Fruit fly (Drosophila melanogaster) whole organism, embryonic: ENCODE results near the gene CG9775.

Experiments used
- Atf6 ChIP-seq: fragments of 200-800 bp; sonication (Bioruptor generic); IDR thresholded peaks from 2 replicates; pipeline ENCODE4 v1.3.6; 2022; ENCODE audit warnings: missing biosample characterization, missing genetic modification characterization
- Awh ChIP-seq: fragments of 200-800 bp; sonication (Bioruptor generic); IDR thresholded peaks from 2 replicates; pipeline ENCODE4, ENCODE4 v1.3.6; 2022; ENCODE audit warnings: missing biosample characterization, missing genetic modification characterization
- CG12391 ChIP-seq: fragments of 200-800 bp; sonication (Bioruptor generic); optimal IDR thresholded peaks from 3 replicates; lab custom pipeline; 2018; ENCODE audit warnings: missing biosample characterization, mild to moderate bottlenecking, missing genetic modification characterization, moderate library complexity
- CG13424 ChIP-seq: fragments of 200-800 bp; sonication (Bioruptor generic); optimal IDR thresholded peaks from 2 replicates; lab custom pipeline; 2019; ENCODE audit warnings: missing biosample characterization, mild to moderate bottlenecking, missing genetic modification characterization, moderate library complexity
- CG14860 ChIP-seq: fragments of 200-800 bp; sonication (Bioruptor generic); IDR thresholded peaks from 3 replicates; pipeline ENCODE4 v1.3.6; 2022; ENCODE audit warnings: missing biosample characterization, missing genetic modification characterization; ENCODE audit not compliant: partially characterized antibody
- CG16815 ChIP-seq: fragments of 200-800 bp; sonication (Bioruptor generic); optimal IDR thresholded peaks from 3 replicates; lab custom pipeline; 2017; ENCODE audit warnings: missing biosample characterization, mild to moderate bottlenecking, missing genetic modification characterization
- CG17359 ChIP-seq: fragments of 200-800 bp; sonication (Bioruptor generic); optimal IDR thresholded peaks from 3 replicates; lab custom pipeline; 2018; ENCODE audit warnings: missing biosample characterization, mild to moderate bottlenecking, missing genetic modification characterization, moderate library complexity
- CG2199 ChIP-seq: fragments of 200-800 bp; sonication (Bioruptor generic); IDR thresholded peaks from 3 replicates; pipeline ENCODE4 v1.3.6; 2022; ENCODE audit warnings: missing biosample characterization, missing genetic modification characterization
- CG30020 ChIP-seq: fragments of 200-800 bp; optimal IDR thresholded peaks from 2 replicates; lab custom pipeline; 2019; ENCODE audit warnings: missing biosample characterization, mild to moderate bottlenecking, missing genetic modification characterization, moderate library complexity
- CG31388 ChIP-seq: fragments of 200-800 bp; sonication (Bioruptor generic); optimal IDR thresholded peaks from 2 replicates; lab custom pipeline; 2016; ENCODE audit warnings: missing biosample characterization, missing genetic modification characterization
- CG33213 ChIP-seq: fragments of 200-800 bp; sonication (Bioruptor generic); optimal IDR thresholded peaks from 3 replicates; lab custom pipeline; 2016; ENCODE audit warnings: missing biosample characterization, missing genetic modification characterization
- CG4282 ChIP-seq: fragments of 200-800 bp; sonication (Bioruptor generic); optimal IDR thresholded peaks from 2 replicates; lab custom pipeline; 2016; ENCODE audit warnings: missing biosample characterization, missing genetic modification characterization
- CG43689 ChIP-seq: fragments of 200-800 bp; sonication (Bioruptor generic); IDR thresholded peaks from 2 replicates; pipeline ENCODE4 v1.3.6; 2022; ENCODE audit warnings: missing biosample characterization, missing genetic modification characterization
- CG4854 ChIP-seq: fragments of 200-800 bp; sonication (Bioruptor generic); optimal IDR thresholded peaks from 2 replicates; lab custom pipeline; 2016; ENCODE audit warnings: missing biosample characterization, missing genetic modification characterization, inconsistent platforms
- CG6683 ChIP-seq: fragments of 200-800 bp; sonication (Bioruptor generic); optimal IDR thresholded peaks from 2 replicates; lab custom pipeline; 2017; ENCODE audit warnings: missing biosample characterization, mild to moderate bottlenecking, missing genetic modification characterization, missing genetic modification reagents
- CG6689 ChIP-seq: fragments of 200-800 bp; sonication (Bioruptor generic); IDR thresholded peaks from 2 replicates; pipeline ENCODE4 v1.3.6; 2022; ENCODE audit warnings: missing biosample characterization, missing genetic modification characterization
- CG6813 ChIP-seq: fragments of 200-800 bp; sonication (Bioruptor generic); optimal IDR thresholded peaks from 2 replicates; lab custom pipeline; 2017; ENCODE audit warnings: missing biosample characterization, missing genetic modification characterization, mild to moderate bottlenecking, moderate library complexity, missing genetic modification reagents
- CG9876 ChIP-seq: fragments of 200-800 bp; sonication (Bioruptor generic); optimal IDR thresholded peaks from 2 replicates; lab custom pipeline; 2016; ENCODE audit warnings: missing biosample characterization, missing genetic modification characterization
- Dip3 ChIP-seq: fragments of 200-800 bp; sonication (Bioruptor generic); optimal IDR thresholded peaks from 3 replicates; lab custom pipeline; 2016; ENCODE audit warnings: missing biosample characterization, missing genetic modification characterization
- Doc3 ChIP-seq: fragments of 200-800 bp; sonication (Bioruptor generic); IDR thresholded peaks from 3 replicates; pipeline ENCODE4 v1.3.6; 2022; ENCODE audit warnings: missing biosample characterization, missing genetic modification characterization; ENCODE audit not compliant: partially characterized antibody
- Fer2 ChIP-seq: fragments of 200-800 bp; sonication (Bioruptor generic); optimal IDR thresholded peaks from 2 replicates; lab custom pipeline; 2018; ENCODE audit warnings: missing biosample characterization, mild to moderate bottlenecking, missing genetic modification characterization, moderate library complexity
- H15 ChIP-seq: fragments of 200-800 bp; sonication (Bioruptor generic); IDR thresholded peaks from 3 replicates; pipeline ENCODE4 v1.3.6; 2022; ENCODE audit warnings: missing biosample characterization, missing genetic modification characterization
- Hmr ChIP-seq: fragments of 200-800 bp; sonication (Bioruptor generic); optimal IDR thresholded peaks from 3 replicates; lab custom pipeline; 2017; ENCODE audit warnings: mild to moderate bottlenecking, missing biosample characterization, missing genetic modification reagents, missing genetic modification characterization
- MTF-1 ChIP-seq: fragments of 200-800 bp; sonication (Bioruptor generic); optimal IDR thresholded peaks from 2 replicates; lab custom pipeline; 2018; ENCODE audit warnings: missing biosample characterization, mild to moderate bottlenecking, missing genetic modification characterization, borderline replicate concordance
- Mad ChIP-seq: fragments of 200-800 bp; sonication (Bioruptor generic); optimal IDR thresholded peaks from 2 replicates; lab custom pipeline; 2016; ENCODE audit warnings: missing biosample characterization, missing genetic modification characterization
- NC2α ChIP-seq: fragments of 200-800 bp; sonication (Bioruptor generic); optimal IDR thresholded peaks from 2 replicates; lab custom pipeline; 2016; ENCODE audit warnings: missing biosample characterization, missing genetic modification characterization
- Neu2 ChIP-seq: fragments of 200-800 bp; sonication (Bioruptor generic); optimal IDR thresholded peaks from 3 replicates; lab custom pipeline; 2016; ENCODE audit warnings: missing biosample characterization, missing genetic modification characterization, borderline replicate concordance
- Optix ChIP-seq: fragments of 200-800 bp; sonication (Bioruptor generic); IDR thresholded peaks from 3 replicates; pipeline ENCODE4 v1.3.6; 2022; ENCODE audit warnings: missing biosample characterization, missing genetic modification characterization
- Ravus ChIP-seq: fragments of 200-800 bp; sonication (Bioruptor generic); IDR thresholded peaks from 2 replicates; pipeline ENCODE4 v1.3.6; 2022; ENCODE audit warnings: missing biosample characterization, missing genetic modification characterization
- abd-A ChIP-seq: fragments of 200-800 bp; sonication (Bioruptor generic); optimal IDR thresholded peaks from 3 replicates; lab custom pipeline; 2019; ENCODE audit warnings: missing biosample characterization, mild to moderate bottlenecking, missing genetic modification characterization, moderate library complexity
- bowl ChIP-seq: fragments of 200-800 bp; sonication (Bioruptor generic); IDR thresholded peaks from 2 replicates; pipeline ENCODE4 v1.3.6; 2022; ENCODE audit warnings: missing biosample characterization, missing genetic modification characterization
- cas ChIP-seq: fragments of 200-800 bp; sonication (Bioruptor generic); IDR thresholded peaks from 2 replicates; pipeline ENCODE4 v1.3.6; 2022; ENCODE audit warnings: missing biosample characterization, missing genetic modification characterization
- da ChIP-seq: fragments of 200-800 bp; sonication (Bioruptor generic); optimal IDR thresholded peaks from 2 replicates; lab custom pipeline; 2016; ENCODE audit warnings: missing biosample characterization, missing genetic modification characterization
- dm ChIP-seq: fragments of 200-800 bp; sonication (Bioruptor generic); optimal IDR thresholded peaks from 3 replicates; lab custom pipeline; 2016; ENCODE audit warnings: missing biosample characterization, missing genetic modification characterization
- fu2 ChIP-seq: fragments of 200-800 bp; sonication (Bioruptor generic); optimal IDR thresholded peaks from 2 replicates; lab custom pipeline; 2016; ENCODE audit warnings: missing biosample characterization, missing genetic modification characterization
- hth ChIP-seq: fragments of >200 bp; optimal IDR thresholded peaks from 2 replicates; lab custom pipeline; 2017; ENCODE audit warnings: inconsistent platforms
- jing ChIP-seq: fragments of 200-800 bp; sonication (Bioruptor generic); optimal IDR thresholded peaks from 2 replicates; lab custom pipeline; 2018; ENCODE audit warnings: missing biosample characterization, mild to moderate bottlenecking, missing genetic modification characterization
- mld ChIP-seq: fragments of 200-800 bp; sonication (Bioruptor generic); IDR thresholded peaks from 3 replicates; pipeline ENCODE4 v1.3.6; 2022; ENCODE audit warnings: missing biosample characterization, missing genetic modification characterization; ENCODE audit not compliant: partially characterized antibody
- oc ChIP-seq: fragments of 200-800 bp; sonication (Bioruptor generic); optimal IDR thresholded peaks from 2 replicates; lab custom pipeline; 2018; ENCODE audit warnings: missing biosample characterization, mild to moderate bottlenecking, missing genetic modification characterization, moderate library complexity
- odd ChIP-seq: fragments of 200-800 bp; sonication (Bioruptor generic); optimal IDR thresholded peaks from 2 replicates; lab custom pipeline; 2017; ENCODE audit warnings: missing biosample characterization, mild to moderate bottlenecking, missing genetic modification characterization
- pb ChIP-seq: fragments of 200-800 bp; sonication (Bioruptor generic); optimal IDR thresholded peaks from 3 replicates; lab custom pipeline; 2016; ENCODE audit warnings: missing biosample characterization, missing genetic modification characterization
- phol ChIP-seq: fragments of 200-800 bp; sonication (Bioruptor generic); optimal IDR thresholded peaks from 3 replicates; lab custom pipeline; 2018; ENCODE audit warnings: missing biosample characterization, mild to moderate bottlenecking, missing genetic modification characterization, moderate library complexity
- ro ChIP-seq: fragments of 200-800 bp; sonication (Bioruptor generic); IDR thresholded peaks from 2 replicates; pipeline ENCODE4 v1.3.6; 2022; ENCODE audit warnings: missing biosample characterization, missing genetic modification characterization
- sc ChIP-seq, 3 experiments: fragments of >200 bp in 2 of 3; fragments of 200-800 bp in 1 of 3; sonication (Bioruptor generic) in 1 of 3; optimal IDR thresholded peaks; 2 replicates in 2 of 3; 3 replicates in 1 of 3; lab custom pipeline; 2017; ENCODE audit warnings: mild to moderate bottlenecking in 1 of 3, missing biosample characterization in 1 of 3, missing genetic modification characterization in 1 of 3, missing genetic modification reagents in 1 of 3
- schlank ChIP-seq: fragments of 200-800 bp; sonication (Bioruptor generic); optimal IDR thresholded peaks from 2 replicates; lab custom pipeline; 2018; ENCODE audit warnings: missing biosample characterization, mild to moderate bottlenecking, missing genetic modification characterization
- slou ChIP-seq: fragments of 200-800 bp; sonication (Bioruptor generic); optimal IDR thresholded peaks from 3 replicates; lab custom pipeline; 2016; ENCODE audit warnings: missing biosample characterization, missing genetic modification characterization
- slp2 ChIP-seq: fragments of 200-800 bp; sonication (Bioruptor generic); optimal IDR thresholded peaks from 2 replicates; lab custom pipeline; 2016; ENCODE audit warnings: missing biosample characterization, missing genetic modification characterization
- unpg ChIP-seq: fragments of 200-800 bp; sonication (Bioruptor generic); optimal IDR thresholded peaks from 3 replicates; lab custom pipeline; 2018; ENCODE audit warnings: missing biosample characterization, mild to moderate bottlenecking, missing genetic modification characterization, moderate library complexity
- wdn ChIP-seq: fragments of 200-800 bp; sonication (Bioruptor generic); IDR thresholded peaks from 2 replicates; pipeline ENCODE4 v1.3.6; 2022; ENCODE audit warnings: missing biosample characterization, missing genetic modification characterization

The CG9775 gene

dm6 chr3R:4649126-4649811 is 7.6 kb upstream of the CG9775 start, which contains the start of gene Karybeta3 (continued):
- TF ChIP-seq CG31388 (GFP tag; lab: Kevin White, UChicago) (no peak), Atf6 (GFP tag; lab: Robert Waterston, UW) (peak; percentile 79), fu2 (GFP tag; lab: Kevin White, UChicago) (peak; percentile 76), CG6689 (GFP tag; lab: Robert Waterston, UW) (peak; percentile 73), da (no peak), CG13424 (peak; percentile 62), CG16815 (peak; percentile 12), CG4282 (GFP tag; lab: Kevin White, UChicago) (peak; percentile 47), Hmr (GFP tag; lab: Kevin White, UChicago) (peak; percentile 82), Mad (GFP tag; lab: Kevin White, UChicago) (peak; percentile 87), jing (no peak), slp2 (peak; percentile 65), sc (optimal IDR thresholded peaks at IDR 0.05; lab: Kevin White, UChicago) (no peak), sc (GFP tag; optimal IDR thresholded peaks at IDR 0.05; lab: Kevin White, UChicago) (peak; percentile 23), schlank (peak; percentile 48), Ravus (GFP tag; lab: Robert Waterston, UW) (no peak; the same call in 1 of the 2 replicates), phol (tag; lab: Kevin White, UChicago) (peak; percentile 67), CG4854 (peak; percentile 54), wdn (GFP tag; lab: Robert Waterston, UW) (peak; percentile 71), cas (GFP tag; lab: Robert Waterston, UW) (peak; percentile 55; the same call in 1 of the 2 replicates), Fer2 (tag; lab: Kevin White, UChicago) (peak; percentile 42), CG9876 (GFP tag; lab: Kevin White, UChicago) (peak; percentile 60), oc (tag; lab: Kevin White, UChicago) (no peak), Awh (peak; percentile 68), CG6813 (GFP tag; lab: Kevin White, UChicago) (peak; percentile 59), CG30020 (peak; percentile 71), odd (GFP tag; lab: Kevin White, UChicago) (peak; percentile 70), CG17359 (tag; lab: Kevin White, UChicago) (peak; percentile 61), ro (GFP tag; lab: Robert Waterston, UW) (no peak), NC2α (GFP tag; lab: Kevin White, UChicago) (peak; percentile 38), unpg (GFP tag; lab: Kevin White, UChicago) (peak; percentile 66), abd-A (tag; lab: Kevin White, UChicago) (no peak), Doc3 (GFP tag; lab: Robert Waterston, UW) (peak; percentile 61; the same call in 2 of the 3 replicates), hth (lab: Kevin White, UChicago) (no peak), CG12391 (peak; percentile 75), MTF-1 (GFP tag; lab: Kevin White, UChicago) (peak; percentile 12), mld (peak; percentile 63; the same call in 1 of the 3 replicates), dm (GFP tag; lab: Kevin White, UChicago) (peak; percentile 84), CG43689 (GFP tag; lab: Robert Waterston, UW) (no peak), Neu2 (GFP tag; lab: Kevin White, UChicago) (no peak), H15 (peak; percentile 56; the same call in 1 of the 3 replicates), Dip3 (GFP tag; lab: Kevin White, UChicago) (peak; percentile 83), slou (peak; percentile 10), CG6683 (GFP tag; lab: Kevin White, UChicago) (peak; percentile 34), CG2199 (GFP tag; lab: Robert Waterston, UW) (peak; percentile 50; the same call in 1 of the 3 replicates), bowl (GFP tag; lab: Robert Waterston, UW) (no peak), CG14860 (peak; percentile 53; the same call in 2 of the 3 replicates), CG33213 (peak; percentile 85), Optix (GFP tag; lab: Robert Waterston, UW) (peak; percentile 73), pb (GFP tag; lab: Kevin White, UChicago) (peak; percentile 87)
